Fruit fly (Drosophila melanogaster): ENCODE results near the gene CG3176.

Gene CG3176

dm6 chrX:523179-523851 is 41.7 kb downstream of the CG3176 start, which contains the start of gene elav (continued):
- TF ChIP-seq CG6254 (GFP tag; optimal IDR thresholded peaks at IDR 0.05) (peak; percentile 96), Myb (GFP tag; optimal IDR thresholded peaks at IDR 0.05) (peak; percentile 84), Lpt (GFP tag; optimal IDR thresholded peaks at IDR 0.05) (no peak), CG11723 (GFP tag; optimal IDR thresholded peaks at IDR 0.05) (peak; percentile 98), sug (tag; optimal IDR thresholded peaks at IDR 0.05) (peak; percentile 99), Abd-B (GFP tag; optimal IDR thresholded peaks at IDR 0.05) (peak; percentile 96), CG2202 (tag; optimal IDR thresholded peaks at IDR 0.05) (peak; percentile 99), exex (tag; optimal IDR thresholded peaks at IDR 0.05) (peak; percentile 95), fru (optimal IDR thresholded peaks at IDR 0.05) (peak; percentile 37), kni (GFP tag; optimal IDR thresholded peaks at IDR 0.05) (peak; percentile 99), knrl (GFP tag; IDR thresholded peaks at IDR 0.05; ENCODE audit: partially characterized antibody) (no peak), Hmr (GFP tag; optimal IDR thresholded peaks at IDR 0.05) (peak; percentile 99), fd64A (GFP tag; optimal IDR thresholded peaks at IDR 0.05) (peak; percentile 96), sima (GFP tag; optimal IDR thresholded peaks at IDR 0.05) (peak; percentile 74), CG12219 (GFP tag; optimal IDR thresholded peaks at IDR 0.05) (peak; percentile 98), Optix (GFP tag; IDR thresholded peaks at IDR 0.05) (peak; percentile 97), CG30431 (GFP tag; optimal IDR thresholded peaks at IDR 0.05) (peak; percentile 96), CG31388 (GFP tag; optimal IDR thresholded peaks at IDR 0.05) (peak; percentile 92), HHEX (GFP tag; optimal IDR thresholded peaks at IDR 0.05) (peak; percentile 99), luna (GFP tag; optimal IDR thresholded peaks at IDR 0.05) (peak; percentile 82), CG9876 (GFP tag; optimal IDR thresholded peaks at IDR 0.05) (peak; percentile 87), B-H1 (GFP tag; IDR thresholded peaks at IDR 0.05) (peak; percentile 96), Sox102F (GFP tag; optimal IDR thresholded peaks at IDR 0.05) (peak; percentile 98), hkb (optimal IDR thresholded peaks at IDR 0.05) (no peak), hkb (GFP tag; IDR thresholded peaks at IDR 0.05) (peak; percentile 99), vfl (GFP tag; optimal IDR thresholded peaks at IDR 0.05) (peak; percentile 96), CG14860 (GFP tag; IDR thresholded peaks at IDR 0.05; ENCODE audit: partially characterized antibody) (no peak), fd3F (GFP tag; optimal IDR thresholded peaks at IDR 0.05) (peak; percentile 97), CG11247 (GFP tag; IDR thresholded peaks at IDR 0.05) (peak; percentile 98), MBD-R2 (GFP tag; IDR thresholded peaks at IDR 0.05) (peak; percentile 98), CG2678 (tag; optimal IDR thresholded peaks at IDR 0.05) (peak; percentile 99), CG17912 (GFP tag; optimal IDR thresholded peaks at IDR 0.05) (peak; percentile 97), sim (GFP tag; IDR thresholded peaks at IDR 0.05) (peak; percentile 94), so (GFP tag; IDR thresholded peaks at IDR 0.05) (peak; percentile 98), fu2 (GFP tag; optimal IDR thresholded peaks at IDR 0.05) (peak; percentile 95), CG10565 (GFP tag; optimal IDR thresholded peaks at IDR 0.05) (peak; percentile 75), CG17186 (GFP tag; optimal IDR thresholded peaks at IDR 0.05) (peak; percentile 91), gt (GFP tag; IDR thresholded peaks at IDR 0.05) (peak; percentile 92), ara (GFP tag; IDR thresholded peaks at IDR 0.05) (peak; percentile 97), C15 (GFP tag; IDR thresholded peaks at IDR 0.05) (peak; percentile 95), onecut (GFP tag; IDR thresholded peaks at IDR 0.05) (peak; percentile 97), inv (GFP tag; IDR thresholded peaks at IDR 0.05; ENCODE audit: partially characterized antibody) (no peak), NK7.1 (GFP tag; optimal IDR thresholded peaks at IDR 0.05) (peak; percentile 94), CG8290 (GFP tag; optimal IDR thresholded peaks at IDR 0.05) (peak; percentile 98), CG8290 (tag; optimal IDR thresholded peaks at IDR 0.05) (peak; percentile 88 to 95), CG8281 (tag; optimal IDR thresholded peaks at IDR 0.05) (peak; percentile 100), Poxn (GFP tag; IDR thresholded peaks at IDR 0.05) (peak; percentile 96), Ssrp (tag; optimal IDR thresholded peaks at IDR 0.05) (peak; percentile 97), CG3726 (GFP tag; IDR thresholded peaks at IDR 0.05) (peak; percentile 96), lbe (GFP tag; optimal IDR thresholded peaks at IDR 0.05) (peak; percentile 96), Sry-δ (GFP tag; optimal IDR thresholded peaks at IDR 0.05) (peak; percentile 55)

All from whole organism, embryonic.